Fruit fly (Drosophila melanogaster): ENCODE measurements around the gene CG7202.

CG7202 gene

DNA sequence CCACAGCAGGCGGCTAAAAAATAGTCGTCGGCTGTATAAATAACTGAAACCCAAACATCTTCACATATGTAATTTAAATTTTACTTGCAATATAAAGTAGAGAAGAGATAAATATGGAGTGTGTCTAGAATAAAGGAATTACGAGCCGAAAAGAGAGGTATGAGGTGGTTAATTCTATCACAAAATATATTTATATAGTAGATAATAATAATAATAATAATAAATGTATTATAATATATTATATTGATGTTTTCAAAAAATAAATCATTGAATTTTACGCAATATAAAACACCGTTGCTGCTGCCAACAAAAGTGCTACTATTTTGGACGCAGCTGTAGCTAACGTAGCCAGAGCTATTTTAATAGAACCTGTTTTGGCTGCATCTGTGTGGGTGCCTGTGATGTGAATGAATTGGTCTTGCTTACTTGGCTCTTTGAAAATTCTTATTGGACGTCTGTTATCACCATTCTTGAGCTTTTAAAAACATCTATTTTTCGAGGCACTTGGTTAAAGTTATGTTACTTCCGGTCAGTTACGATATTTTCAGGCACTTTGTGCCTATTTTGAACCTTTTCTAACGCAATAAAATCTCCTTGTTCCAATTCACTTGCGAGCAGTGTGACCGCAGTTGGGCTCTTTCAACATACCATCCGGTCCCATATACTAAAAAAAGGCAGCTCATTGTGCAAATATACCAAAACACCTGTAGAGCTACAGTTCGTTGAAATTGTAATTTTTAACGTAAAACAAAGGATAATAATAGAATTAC lies 4.5 kb upstream of the CG7202 start, which contains the start of gene Hr78 (continued):
- TF ChIP-seq CG2199 (GFP tag; IDR thresholded peaks at IDR 0.05) (no peak), caup (GFP tag; optimal IDR thresholded peaks at IDR 0.05; ENCODE audit: severe bottlenecking) (peak; percentile 86), Nf-YA (GFP tag; IDR thresholded peaks at IDR 0.05) (no peak), crc (GFP tag; optimal IDR thresholded peaks at IDR 0.05) (no peak), CG7271 (tag; optimal IDR thresholded peaks at IDR 0.05) (peak; percentile 71), ind (GFP tag; optimal IDR thresholded peaks at IDR 0.05) (peak; percentile 77), Bteb2 (GFP tag; optimal IDR thresholded peaks at IDR 0.05) (no peak), HmgZ (tag; optimal IDR thresholded peaks at IDR 0.05) (peak; percentile 22), CG7372 (GFP tag; IDR thresholded peaks at IDR 0.05) (peak; percentile 66), gfzf (GFP tag; optimal IDR thresholded peaks at IDR 0.05) (peak; percentile 88), Dip3 (GFP tag; optimal IDR thresholded peaks at IDR 0.05) (no peak), ash1 (GFP tag; optimal IDR thresholded peaks at IDR 0.05) (no peak), grau (tag; optimal IDR thresholded peaks at IDR 0.05) (peak; percentile 85), ERR (GFP tag; optimal IDR thresholded peaks at IDR 0.05) (no peak), MTF-1 (GFP tag; optimal IDR thresholded peaks at IDR 0.05; ENCODE audit: borderline replicate concordance) (no peak), ttk (GFP tag; IDR thresholded peaks at IDR 0.05) (no peak; the same call in 1 of the 2 replicates), H15 (GFP tag; IDR thresholded peaks at IDR 0.05) (no peak), CG10654 (GFP tag; optimal IDR thresholded peaks at IDR 0.05) (peak; percentile 43), ro (GFP tag; IDR thresholded peaks at IDR 0.05) (no peak), CG15696 (tag; optimal IDR thresholded peaks at IDR 0.05) (peak; percentile 62)

DNA sequence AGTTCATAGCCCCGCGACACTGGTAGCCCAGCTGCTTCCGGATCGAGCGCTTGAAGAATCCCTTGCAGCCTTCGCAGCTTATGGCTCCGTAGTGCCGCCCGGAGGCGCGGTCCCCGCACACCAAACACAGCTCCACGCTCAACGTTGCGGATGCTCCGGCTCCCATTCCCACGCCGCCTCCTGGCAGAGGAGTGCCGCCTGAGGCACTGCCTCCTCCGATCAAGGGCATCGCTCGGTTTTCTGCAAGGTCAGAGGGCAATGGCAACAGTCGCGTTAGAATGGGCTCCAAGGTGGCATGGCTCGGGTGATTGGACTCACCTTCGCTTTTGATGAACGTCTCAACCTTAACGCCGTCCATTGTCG lies 3.9 kb upstream of the CG7202 start:
- TF ChIP-seq Gsc (GFP tag; IDR thresholded peaks at IDR 0.05) (no peak), cg (GFP tag; optimal IDR thresholded peaks at IDR 0.05) (no peak), trem (tag; optimal IDR thresholded peaks at IDR 0.05) (no peak), CG7556 (GFP tag; optimal IDR thresholded peaks at IDR 0.05) (no peak), bsh (GFP tag; optimal IDR thresholded peaks at IDR 0.05) (no peak), CG12391 (tag; optimal IDR thresholded peaks at IDR 0.05) (no peak), CG15269 (tag; optimal IDR thresholded peaks at IDR 0.05) (no peak), ranshi (GFP tag; IDR thresholded peaks at IDR 0.05) (no peak), Eip74EF (GFP tag; optimal IDR thresholded peaks at IDR 0.05) (no peak), CG11723 (GFP tag; optimal IDR thresholded peaks at IDR 0.05) (no peak), mld (GFP tag; IDR thresholded peaks at IDR 0.05; ENCODE audit: partially characterized antibody) (0 out of 3 replicates have a peak, but pooled peaks have one; percentile 24), Lpt (GFP tag; optimal IDR thresholded peaks at IDR 0.05) (no peak), CG6689 (GFP tag; IDR thresholded peaks at IDR 0.05) (no peak), grau (tag; optimal IDR thresholded peaks at IDR 0.05) (no peak), zfh1 (GFP tag; IDR thresholded peaks at IDR 0.05) (no peak), Med (GFP tag) (peak; percentile 71), Sry-δ (GFP tag; optimal IDR thresholded peaks at IDR 0.05) (no peak), oc (tag; optimal IDR thresholded peaks at IDR 0.05) (no peak), lilli (GFP tag; optimal IDR thresholded peaks at IDR 0.05) (no peak), CG33557 (GFP tag; optimal IDR thresholded peaks at IDR 0.05) (no peak), ftz-f1 (GFP tag; optimal IDR thresholded peaks at IDR 0.05) (peak; percentile 95), ac (GFP tag; optimal IDR thresholded peaks at IDR 0.05) (no peak), CG43689 (GFP tag; IDR thresholded peaks at IDR 0.05) (no peak), BEAF-32 (GFP tag; optimal IDR thresholded peaks at IDR 0.05) (no peak), fd102C (GFP tag; optimal IDR thresholded peaks at IDR 0.05) (no peak), CG9215 (GFP tag; IDR thresholded peaks at IDR 0.05) (no peak), CG8478 (optimal IDR thresholded peaks at IDR 0.05) (no peak), CG7963 (GFP tag; IDR thresholded peaks at IDR 0.05; ENCODE audit: partially characterized antibody) (peak; percentile 48; the same call in 1 of the 3 replicates), CG31224 (GFP tag; IDR thresholded peaks at IDR 0.05) (no peak), CG9932 (GFP tag; IDR thresholded peaks at IDR 0.05) (0 out of 2 replicates have a peak, but pooled peaks have one; percentile 2), Hand (GFP tag; optimal IDR thresholded peaks at IDR 0.05) (no peak)
